Worm (Caenorhabditis elegans) whole organism, L1 larva: ENCODE data around the gene sri-57.
"Not testable (repeated sequence)": the region's sequence is repeated elsewhere in the genome, so short reads cannot be mapped to it uniquely, and the experiment has no call there.

ENCODE experiments used
- C34B4.2 ChIP-seq: sonication (generic microtip); optimal IDR thresholded peaks from 2 replicates; lab custom pipeline; 2017; ENCODE audit warnings: mild to moderate bottlenecking, missing genetic modification characterization, missing compliant biosample characterization
- F16B12.6 ChIP-seq: fragments of 150-350 bp; optimal IDR thresholded peaks from 2 replicates; lab custom pipeline; 2014; ENCODE audit warnings: missing biosample characterization, missing genetic modification characterization
- Y116A8C.19 ChIP-seq: sonication (generic microtip); optimal IDR thresholded peaks from 2 replicates; lab custom pipeline; 2016; ENCODE audit warnings: missing compliant biosample characterization, missing genetic modification characterization, borderline replicate concordance
- aly-2 ChIP-seq: fragments of 150-350 bp; optimal IDR thresholded peaks from 2 replicates; lab custom pipeline; 2014; ENCODE audit warnings: missing biosample characterization, missing genetic modification characterization
- ceh-63 ChIP-seq: fragments of 200-800 bp; sonication (Bioruptor generic); optimal IDR thresholded peaks from 2 replicates; lab custom pipeline; 2018; ENCODE audit warnings: mild to moderate bottlenecking, missing genetic modification characterization, missing compliant biosample characterization
- ceh-82 ChIP-seq, 3 experiments: fragments of 150-350 bp in 1 of 3; sonication (generic microtip) in 2 of 3; optimal IDR thresholded peaks; 2 replicates each; lab custom pipeline; 2014 to 2017; ENCODE audit warnings: missing biosample characterization in 3 of 3, missing genetic modification characterization in 3 of 3
- ceh-88 ChIP-seq: fragments of 200-800 bp; sonication (Bioruptor generic); IDR thresholded peaks from 2 replicates; pipeline ENCODE4 v1.3.6; 2022; ENCODE audit warnings: missing genetic modification characterization, missing compliant biosample characterization
- dsc-1 ChIP-seq: sonication (generic microtip); optimal IDR thresholded peaks from 2 replicates; lab custom pipeline; 2016; ENCODE audit warnings: mild to moderate bottlenecking, missing genetic modification characterization, missing compliant biosample characterization
- efl-1 ChIP-seq, 4 experiments: fragments of 150-350 bp; optimal IDR thresholded peaks in 3 of 4; peaks in 1 of 4; 1 replicate in 1 of 4; 2 replicates in 3 of 4; lab custom pipeline; 2014; ENCODE audit warnings: missing biosample characterization in 2 of 4, missing genetic modification characterization in 2 of 4, missing genetic modification reagents in 2 of 4
- efl-3 ChIP-seq: fragments of 200-800 bp; sonication (Bioruptor generic); optimal IDR thresholded peaks from 2 replicates; lab custom pipeline; 2018; ENCODE audit warnings: mild to moderate bottlenecking, missing genetic modification characterization, missing compliant biosample characterization
- egl-27 ChIP-seq, 2 experiments: fragments of 150-350 bp in 1 of 2; sonication (generic microtip); optimal IDR thresholded peaks; 3 replicates each; lab custom pipeline; 2017 to 2018; ENCODE audit warnings: missing biosample characterization in 2 of 2, missing genetic modification characterization in 2 of 2, missing genetic modification reagents in 2 of 2
- elt-2 ChIP-seq: sonication (generic microtip); optimal IDR thresholded peaks from 2 replicates; lab custom pipeline; 2016; ENCODE audit warnings: missing genetic modification characterization, mild to moderate bottlenecking, inconsistent platforms, missing compliant biosample characterization, missing genetic modification reagents
- elt-3 ChIP-seq, 6 experiments: fragments of 150-350 bp in 1 of 6; sonication (generic microtip); optimal IDR thresholded peaks; 2 replicates each; lab custom pipeline; 2017 to 2018; ENCODE audit warnings: missing biosample characterization in 6 of 6, missing genetic modification characterization in 6 of 6, inconsistent platforms in 1 of 6
- fkh-10 ChIP-seq: sonication (generic microtip); optimal IDR thresholded peaks from 2 replicates; lab custom pipeline; 2017; ENCODE audit warnings: missing biosample characterization, missing genetic modification reagents, missing genetic modification characterization
- fkh-4 ChIP-seq: sonication (generic microtip); optimal IDR thresholded peaks from 2 replicates; lab custom pipeline; 2016; ENCODE audit warnings: missing compliant biosample characterization, missing genetic modification characterization, borderline replicate concordance
- fos-1 ChIP-seq: fragments of 150-350 bp; optimal IDR thresholded peaks from 2 replicates; lab custom pipeline; 2014; ENCODE audit warnings: missing biosample characterization, missing genetic modification characterization
- hlh-17 ChIP-seq: fragments of 200-800 bp; sonication (Bioruptor generic); optimal IDR thresholded peaks from 2 replicates; lab custom pipeline; 2018; ENCODE audit warnings: missing genetic modification characterization, mild to moderate bottlenecking, missing compliant biosample characterization, moderate library complexity, borderline replicate concordance
- irx-1 ChIP-seq: sonication (generic microtip); optimal IDR thresholded peaks from 2 replicates; lab custom pipeline; 2016; ENCODE audit warnings: missing genetic modification characterization, missing compliant biosample characterization
- jun-1 ChIP-seq: fragments of 150-350 bp; optimal IDR thresholded peaks from 2 replicates; lab custom pipeline; 2014; ENCODE audit warnings: missing biosample characterization, missing genetic modification reagents, missing genetic modification characterization
- lin-13 ChIP-seq: fragments of 150-350 bp; optimal IDR thresholded peaks from 2 replicates; lab custom pipeline; 2014; ENCODE audit warnings: missing biosample characterization, missing genetic modification reagents, missing genetic modification characterization
- lin-14 ChIP-seq: fragments of 200-800 bp; sonication (Bioruptor generic); optimal IDR thresholded peaks from 2 replicates; lab custom pipeline; 2018; ENCODE audit warnings: mild to moderate bottlenecking, missing genetic modification characterization, moderate library complexity, missing compliant biosample characterization
- lsy-2 ChIP-seq, 2 experiments: fragments of 150-350 bp; optimal IDR thresholded peaks; 2 replicates each; lab custom pipeline; 2014; ENCODE audit warnings: missing biosample characterization in 2 of 2, missing genetic modification characterization in 2 of 2
- nhr-11 ChIP-seq: fragments of 150-350 bp; optimal IDR thresholded peaks from 2 replicates; lab custom pipeline; 2014; ENCODE audit warnings: missing biosample characterization, missing genetic modification characterization
- nhr-12 ChIP-seq: sonication (generic microtip); optimal IDR thresholded peaks from 2 replicates; lab custom pipeline; 2017; ENCODE audit warnings: missing biosample characterization, missing genetic modification characterization
- nhr-20 ChIP-seq: sonication (generic microtip); optimal IDR thresholded peaks from 2 replicates; lab custom pipeline; 2016; ENCODE audit warnings: mild to moderate bottlenecking, missing genetic modification characterization, missing compliant biosample characterization
- nhr-237 ChIP-seq: fragments of 150-350 bp; optimal IDR thresholded peaks from 2 replicates; lab custom pipeline; 2014; ENCODE audit warnings: missing biosample characterization, missing genetic modification characterization
- nhr-71 ChIP-seq: sonication (generic microtip); optimal IDR thresholded peaks from 2 replicates; lab custom pipeline; 2016; ENCODE audit warnings: mild to moderate bottlenecking, missing genetic modification characterization, moderate library complexity, missing compliant biosample characterization
- rnt-1 ChIP-seq: sonication (generic microtip); optimal IDR thresholded peaks from 2 replicates; lab custom pipeline; 2016; ENCODE audit warnings: mild to moderate bottlenecking, missing genetic modification characterization, moderate library complexity, missing compliant biosample characterization
- skn-1 ChIP-seq: fragments of 150-350 bp; optimal IDR thresholded peaks from 2 replicates; lab custom pipeline; 2014; ENCODE audit warnings: missing biosample characterization, missing genetic modification characterization
- snu-23 ChIP-seq: sonication (generic microtip); optimal IDR thresholded peaks from 2 replicates; lab custom pipeline; 2016; ENCODE audit warnings: missing genetic modification characterization, missing compliant biosample characterization
- sox-4 ChIP-seq: sonication (generic microtip); optimal IDR thresholded peaks from 2 replicates; lab custom pipeline; 2016; ENCODE audit warnings: missing genetic modification characterization, missing compliant biosample characterization
- sptf-1 ChIP-seq: fragments of 150-350 bp; optimal IDR thresholded peaks from 2 replicates; lab custom pipeline; 2014; ENCODE audit warnings: missing biosample characterization, missing genetic modification characterization
- sup-37 ChIP-seq: fragments of 200-800 bp; sonication (Bioruptor generic); optimal IDR thresholded peaks from 2 replicates; lab custom pipeline; 2018; ENCODE audit warnings: mild to moderate bottlenecking, missing genetic modification characterization, missing compliant biosample characterization
- swsn-7 ChIP-seq: sonication (generic microtip); optimal IDR thresholded peaks from 2 replicates; lab custom pipeline; 2016; ENCODE audit warnings: missing genetic modification characterization, missing compliant biosample characterization
- tlp-1 ChIP-seq: fragments of 150-350 bp; optimal IDR thresholded peaks from 2 replicates; lab custom pipeline; 2014; ENCODE audit warnings: missing biosample characterization, missing genetic modification characterization
- unc-130 ChIP-seq: fragments of 150-350 bp; optimal IDR thresholded peaks from 2 replicates; lab custom pipeline; 2017; ENCODE audit warnings: missing biosample characterization, missing genetic modification characterization, inconsistent platforms
- unc-30 ChIP-seq: sonication (generic microtip); optimal IDR thresholded peaks from 2 replicates; lab custom pipeline; 2017; ENCODE audit warnings: missing biosample characterization, missing genetic modification characterization
- unc-86 ChIP-seq: sonication (generic microtip); optimal IDR thresholded peaks from 2 replicates; lab custom pipeline; 2016; ENCODE audit warnings: missing genetic modification characterization, missing compliant biosample characterization
- xbp-1 ChIP-seq: sonication (generic microtip); optimal IDR thresholded peaks from 2 replicates; lab custom pipeline; 2016; ENCODE audit warnings: missing genetic modification characterization, missing compliant biosample characterization
- zip-4 ChIP-seq: fragments of 200-800 bp; sonication (Bioruptor generic); optimal IDR thresholded peaks from 2 replicates; lab custom pipeline; 2018; ENCODE audit warnings: mild to moderate bottlenecking, missing genetic modification characterization, moderate library complexity, missing compliant biosample characterization
- ztf-4 ChIP-seq: fragments of 150-350 bp; optimal IDR thresholded peaks from 2 replicates; lab custom pipeline; 2014; ENCODE audit warnings: missing biosample characterization, missing genetic modification characterization

sri-57 gene

DNA sequence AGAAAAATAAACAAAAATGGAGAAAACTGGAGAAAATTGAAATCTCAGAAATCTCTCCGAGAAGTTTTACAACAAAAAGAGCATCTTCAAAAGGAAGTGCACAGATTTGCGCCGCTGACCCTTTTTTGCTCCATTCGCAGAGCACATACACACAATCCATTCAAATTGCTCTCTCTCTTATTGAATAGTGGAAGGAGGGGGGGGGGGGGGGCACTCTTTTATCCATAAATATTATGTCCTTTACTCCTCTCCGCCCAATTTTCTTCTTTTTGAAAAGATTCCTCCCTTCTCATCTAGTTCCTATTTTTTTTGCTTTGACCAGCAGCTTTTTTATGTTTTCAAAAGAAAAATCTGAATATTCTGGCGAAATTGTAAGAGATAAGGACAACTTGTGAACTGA, 22.9 kb upstream of the sri-57 start:
- TF ChIP-seq fkh-10 (GFP tag; lab: Kevin White, UChicago) = peak; percentile 33
- TF ChIP-seq lin-14 (GFP tag; lab: Kevin White, UChicago) = peak; percentile 57
- no peak for TF ChIP-seq ceh-63 (GFP tag; lab: Kevin White, UChicago)
- no peak for TF ChIP-seq efl-1 (optimal IDR thresholded peaks at IDR 0.05; lab: Kevin White, UChicago)
- TF ChIP-seq efl-1 (GFP tag; optimal IDR thresholded peaks at IDR 0.05 in 1 of 2; lab: Kevin White, UChicago) = peak in 1 of 2 experiments; percentile 88
- no peak for TF ChIP-seq nhr-20 (tag; lab: Kevin White, UChicago)

DNA sequence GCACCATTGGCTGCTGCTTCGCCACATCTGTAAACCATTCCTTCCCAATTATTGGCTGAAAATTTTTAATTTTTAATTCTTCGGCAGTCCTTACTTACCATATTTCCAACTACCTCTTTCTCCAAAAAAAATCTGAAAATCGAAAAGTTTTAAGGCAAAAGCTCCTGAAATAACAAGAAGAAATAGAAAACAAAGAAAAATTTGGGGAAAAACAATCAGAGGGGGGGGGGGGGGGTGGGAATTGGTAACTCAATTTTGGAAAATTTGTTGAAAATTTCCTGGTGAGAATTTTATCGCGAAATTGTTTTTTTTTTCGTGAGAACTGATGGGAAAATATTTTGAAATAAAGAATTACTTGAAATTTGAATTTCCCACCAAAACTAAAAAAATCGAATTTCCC, 20.3 kb upstream of the sri-57 start, which contains the start of gene set-11:
set-11 (minus strand) TSS at position 101 of the 400 bp plus-strand sequence.
- no peak for TF ChIP-seq nhr-12 (tag; lab: Kevin White, UChicago)
- no peak for TF ChIP-seq zip-4 (GFP tag; lab: Kevin White, UChicago)
- no peak for TF ChIP-seq ztf-4 (tag; lab: Kevin White, UChicago)
- no peak for TF ChIP-seq unc-130 (tag; lab: Kevin White, UChicago)
- TF ChIP-seq fos-1 (tag; lab: Kevin White, UChicago) = no peak
- TF ChIP-seq snu-23 (GFP tag; lab: Kevin White, UChicago) = no peak
- TF ChIP-seq tlp-1 = no peak
- TF ChIP-seq unc-86 = no peak
- no peak for TF ChIP-seq efl-3
- TF ChIP-seq sox-4 (tag; lab: Kevin White, UChicago) = no peak
- TF ChIP-seq sptf-1 = no peak

- TF ChIP-seq skn-1 (tag; lab: Kevin White, UChicago) (no peak), nhr-237 (no peak)
These were observed 17.9 kb upstream of the sri-57 start, which contains the start of gene nspf-3 for ce11 chrII:2690080-2690479. nspf-3 (minus strand) TSS chrII:2690180.

- not testable (repeated sequence) for TF ChIP-seq unc-30, dsc-1, F16B12.6 (tag; lab: Kevin White, UChicago)
These were observed 16.4 kb upstream of the sri-57 start, which contains the start of gene nspf-2 for ce11 chrII:2688616-2689015. nspf-2 (plus strand) TSS chrII:2688916.

- no peak for TF ChIP-seq C34B4.2 (tag; lab: Kevin White, UChicago)
- peak in 1 of 3 experiments; percentile 28 for TF ChIP-seq ceh-82 (tag; optimal IDR thresholded peaks at IDR 0.05; lab: Kevin White, UChicago)
- peak; percentile 63 for TF ChIP-seq nhr-71 (tag; lab: Kevin White, UChicago)
- no peak for TF ChIP-seq xbp-1 (tag; lab: Kevin White, UChicago)
- peak; percentile 78 for TF ChIP-seq fkh-4
- TF ChIP-seq hlh-17 = no peak
- peak; percentile 33 for TF ChIP-seq lin-13 (GFP tag; lab: Kevin White, UChicago)
- TF ChIP-seq irx-1 (tag; lab: Kevin White, UChicago) = peak; percentile 44
- TF ChIP-seq aly-2 (tag; lab: Kevin White, UChicago) = no peak
- TF ChIP-seq swsn-7 (tag; lab: Kevin White, UChicago) = peak; percentile 32
- TF ChIP-seq fkh-10 (GFP tag; lab: Kevin White, UChicago) = peak; percentile 63
- TF ChIP-seq lsy-2 (tag; optimal IDR thresholded peaks at IDR 0.05; lab: Kevin White, UChicago) = peak in 1 of 2 experiments; percentile 46
- peak; percentile 50 to 51 for TF ChIP-seq efl-1 (optimal IDR thresholded peaks at IDR 0.05; lab: Kevin White, UChicago)
- TF ChIP-seq efl-1 (GFP tag; optimal IDR thresholded peaks at IDR 0.05 in 1 of 2; lab: Kevin White, UChicago) = no peak
- TF ChIP-seq unc-130 (tag; lab: Kevin White, UChicago) = no peak
- no peak for TF ChIP-seq elt-2
- no peak for TF ChIP-seq egl-27 (tag; optimal IDR thresholded peaks at IDR 0.05; lab: Kevin White, UChicago)
- TF ChIP-seq sptf-1 = no peak
- TF ChIP-seq sox-4 (tag; lab: Kevin White, UChicago) = no peak
- no peak for TF ChIP-seq jun-1 (tag; lab: Kevin White, UChicago)
- no peak for TF ChIP-seq zip-4 (GFP tag; lab: Kevin White, UChicago)
- TF ChIP-seq fos-1 (tag; lab: Kevin White, UChicago) = no peak
- TF ChIP-seq ceh-88 (GFP tag; lab: Robert Waterston, UW) = no peak
- TF ChIP-seq elt-3 (tag; optimal IDR thresholded peaks at IDR 0.05; lab: Kevin White, UChicago) = no peak
- TF ChIP-seq rnt-1 (tag; lab: Kevin White, UChicago) = peak; percentile 73
- no peak for TF ChIP-seq sup-37 (GFP tag; lab: Kevin White, UChicago)
- no peak for TF ChIP-seq tlp-1
- TF ChIP-seq Y116A8C.19 = no peak
- TF ChIP-seq efl-3 = no peak
- no peak for TF ChIP-seq nhr-11 (tag; lab: Kevin White, UChicago)
- no peak for TF ChIP-seq nhr-20 (tag; lab: Kevin White, UChicago)
- TF ChIP-seq lin-14 (GFP tag; lab: Kevin White, UChicago) = peak; percentile 81
- peak; percentile 95 for TF ChIP-seq dsc-1 (tag; lab: Kevin White, UChicago)
These were observed 14.9 kb upstream of the sri-57 start, which contains the start of the genes sup-9 and nspf-1 for ce11 chrII:2686985-2687675. sup-9 (minus strand) TSS chrII:2687027. nspf-1 (plus strand) TSS chrII:2687625.
